Fruit fly (Drosophila melanogaster) whole organism, embryonic: Measurements from ENCODE around the gene BBIP1.

ENCODE experiments used
- Antp ChIP-seq: fragments of 200-800 bp; sonication (Bioruptor generic); optimal IDR thresholded peaks from 3 replicates; lab custom pipeline; 2016; ENCODE audit warnings: missing biosample characterization, missing genetic modification characterization
- CG10267 ChIP-seq: fragments of 200-800 bp; sonication (Bioruptor generic); optimal IDR thresholded peaks from 2 replicates; lab custom pipeline; 2018; ENCODE audit warnings: missing biosample characterization, mild to moderate bottlenecking, missing genetic modification characterization, moderate library complexity
- CG11456 ChIP-seq: fragments of 200-800 bp; sonication (Bioruptor generic); IDR thresholded peaks from 3 replicates; pipeline ENCODE4 v1.3.6; 2022; ENCODE audit warnings: missing biosample characterization, missing genetic modification characterization
- CG12104 ChIP-seq: fragments of 200-800 bp; sonication (Bioruptor generic); optimal IDR thresholded peaks from 3 replicates; lab custom pipeline; 2016; ENCODE audit warnings: missing biosample characterization, missing genetic modification characterization
- CG12299 ChIP-seq: fragments of 200-800 bp; sonication (Bioruptor generic); optimal IDR thresholded peaks from 2 replicates; lab custom pipeline; 2018; ENCODE audit warnings: missing biosample characterization, mild to moderate bottlenecking, missing genetic modification characterization
- CG13287 ChIP-seq: fragments of 200-800 bp; sonication (Bioruptor generic); IDR thresholded peaks from 2 replicates; pipeline ENCODE4 v1.3.6; 2022; ENCODE audit warnings: missing biosample characterization, missing genetic modification characterization; ENCODE audit not compliant: partially characterized antibody
- CG13894 ChIP-seq: fragments of 200-800 bp; sonication (Bioruptor generic); optimal IDR thresholded peaks from 3 replicates; lab custom pipeline; 2018; ENCODE audit warnings: missing biosample characterization, mild to moderate bottlenecking, missing genetic modification characterization, moderate library complexity
- CG14050 ChIP-seq: fragments of 200-800 bp; sonication (Bioruptor generic); IDR thresholded peaks from 3 replicates; pipeline ENCODE4 v1.3.6; 2022; ENCODE audit warnings: missing biosample characterization, missing genetic modification characterization
- CG16813 ChIP-seq: fragments of 200-800 bp; sonication (Bioruptor generic); IDR thresholded peaks from 3 replicates; pipeline ENCODE4 v1.3.6; 2022; ENCODE audit warnings: missing biosample characterization, missing genetic modification characterization; ENCODE audit not compliant: partially characterized antibody
- CG18619 ChIP-seq: fragments of 200-800 bp; sonication (Bioruptor generic); optimal IDR thresholded peaks from 3 replicates; lab custom pipeline; 2017; ENCODE audit warnings: missing biosample characterization, mild to moderate bottlenecking, missing genetic modification characterization
- CG2129 ChIP-seq: fragments of 200-800 bp; sonication (Bioruptor generic); IDR thresholded peaks from 2 replicates; pipeline ENCODE4 v1.3.6; 2022; ENCODE audit warnings: missing biosample characterization, missing genetic modification characterization; ENCODE audit not compliant: partially characterized antibody
- CG2202 ChIP-seq: fragments of 200-800 bp; sonication (Bioruptor generic); optimal IDR thresholded peaks from 2 replicates; lab custom pipeline; 2018; ENCODE audit warnings: missing biosample characterization, mild to moderate bottlenecking, missing genetic modification characterization
- CG2712 ChIP-seq: fragments of 200-800 bp; optimal IDR thresholded peaks from 3 replicates; lab custom pipeline; 2019; ENCODE audit warnings: missing biosample characterization, mild to moderate bottlenecking, missing genetic modification characterization, moderate library complexity
- CG31365 ChIP-seq: fragments of 200-800 bp; sonication (Bioruptor generic); optimal IDR thresholded peaks from 2 replicates; lab custom pipeline; 2018; ENCODE audit warnings: missing biosample characterization, mild to moderate bottlenecking, missing genetic modification characterization
- CG3847 ChIP-seq: fragments of 200-800 bp; sonication (Bioruptor generic); IDR thresholded peaks from 2 replicates; pipeline ENCODE4 v1.3.6; 2022; ENCODE audit warnings: missing biosample characterization, missing genetic modification characterization
- CG4707 ChIP-seq: fragments of 200-800 bp; sonication (Bioruptor generic); optimal IDR thresholded peaks from 2 replicates; lab custom pipeline; 2018; ENCODE audit warnings: missing biosample characterization, mild to moderate bottlenecking, missing genetic modification characterization, moderate library complexity
- CG4730 ChIP-seq: fragments of 200-800 bp; sonication (Bioruptor generic); IDR thresholded peaks from 2 replicates; pipeline ENCODE4 v1.3.6; 2022; ENCODE audit warnings: missing biosample characterization, missing genetic modification characterization
- CG6689 ChIP-seq: fragments of 200-800 bp; sonication (Bioruptor generic); IDR thresholded peaks from 2 replicates; pipeline ENCODE4 v1.3.6; 2022; ENCODE audit warnings: missing biosample characterization, missing genetic modification characterization
- CG8290 ChIP-seq, 3 experiments: fragments of 200-800 bp; sonication (Bioruptor generic); optimal IDR thresholded peaks; 2 replicates each; lab custom pipeline; 2016 to 2019; ENCODE audit warnings: missing biosample characterization in 3 of 3, missing genetic modification characterization in 3 of 3, mild to moderate bottlenecking in 2 of 3, moderate library complexity in 1 of 3
- CG8924 ChIP-seq: fragments of 200-800 bp; optimal IDR thresholded peaks from 3 replicates; lab custom pipeline; 2019; ENCODE audit warnings: missing biosample characterization, mild to moderate bottlenecking, missing genetic modification characterization, moderate library complexity
- Ets97D ChIP-seq: fragments of 200-800 bp; sonication (Bioruptor generic); optimal IDR thresholded peaks from 3 replicates; lab custom pipeline; 2016; ENCODE audit warnings: missing biosample characterization, missing genetic modification characterization
- Lim3 ChIP-seq: fragments of 200-800 bp; sonication (Bioruptor generic); IDR thresholded peaks from 2 replicates; pipeline ENCODE4 v1.3.6; 2022; ENCODE audit warnings: missing biosample characterization, missing genetic modification characterization
- NC2β ChIP-seq: fragments of 200-800 bp; sonication (Bioruptor generic); optimal IDR thresholded peaks from 2 replicates; lab custom pipeline; 2016; ENCODE audit warnings: missing biosample characterization, missing genetic modification characterization
- NFAT ChIP-seq: fragments of 200-800 bp; sonication (Bioruptor generic); IDR thresholded peaks from 2 replicates; pipeline ENCODE4 v1.3.6; 2022; ENCODE audit warnings: missing biosample characterization, missing genetic modification characterization
- Poxn ChIP-seq: fragments of 200-800 bp; sonication (Bioruptor generic); IDR thresholded peaks from 2 replicates; pipeline ENCODE4 v1.3.6; 2022; ENCODE audit warnings: missing biosample characterization, missing genetic modification characterization
- Spps ChIP-seq: fragments of 200-800 bp; sonication (Bioruptor generic); optimal IDR thresholded peaks from 2 replicates; lab custom pipeline; 2018; ENCODE audit warnings: missing biosample characterization, mild to moderate bottlenecking, missing genetic modification characterization
- Ssrp ChIP-seq: fragments of 200-800 bp; sonication (Bioruptor generic); optimal IDR thresholded peaks from 2 replicates; lab custom pipeline; 2018; ENCODE audit warnings: missing biosample characterization, mild to moderate bottlenecking, missing genetic modification characterization, moderate library complexity
- ase ChIP-seq: fragments of 200-800 bp; sonication (Bioruptor generic); IDR thresholded peaks from 3 replicates; pipeline ENCODE4 v1.3.6; 2022; ENCODE audit warnings: missing biosample characterization, missing genetic modification characterization
- cato ChIP-seq: fragments of 200-800 bp; sonication (Bioruptor generic); optimal IDR thresholded peaks from 2 replicates; lab custom pipeline; 2016; ENCODE audit warnings: missing biosample characterization, missing genetic modification characterization, borderline replicate concordance
- chn ChIP-seq: fragments of 200-800 bp; sonication (Bioruptor generic); optimal IDR thresholded peaks from 2 replicates; lab custom pipeline; 2016; ENCODE audit warnings: missing biosample characterization, missing genetic modification characterization
- fd102C ChIP-seq: fragments of 200-800 bp; sonication (Bioruptor generic); optimal IDR thresholded peaks from 2 replicates; lab custom pipeline; 2018; ENCODE audit warnings: missing biosample characterization, mild to moderate bottlenecking, missing genetic modification characterization, moderate library complexity
- fd64A ChIP-seq: fragments of 200-800 bp; sonication (Bioruptor generic); optimal IDR thresholded peaks from 3 replicates; lab custom pipeline; 2018; ENCODE audit warnings: missing biosample characterization, mild to moderate bottlenecking, missing genetic modification characterization
- ftz-f1 ChIP-seq: fragments of 200-800 bp; sonication (Bioruptor generic); optimal IDR thresholded peaks from 2 replicates; lab custom pipeline; 2016; ENCODE audit warnings: missing biosample characterization, missing genetic modification characterization
- gcm2 ChIP-seq: fragments of 200-800 bp; sonication (Bioruptor generic); optimal IDR thresholded peaks from 2 replicates; lab custom pipeline; 2016; ENCODE audit warnings: missing biosample characterization, missing genetic modification characterization
- grau ChIP-seq: fragments of 200-800 bp; optimal IDR thresholded peaks from 3 replicates; lab custom pipeline; 2019; ENCODE audit warnings: missing biosample characterization, mild to moderate bottlenecking, missing genetic modification characterization, moderate library complexity
- jumu ChIP-seq: fragments of 200-800 bp; sonication (Bioruptor generic); optimal IDR thresholded peaks from 3 replicates; lab custom pipeline; 2016; ENCODE audit warnings: missing biosample characterization, missing genetic modification characterization
- maf-S ChIP-seq: fragments of 200-800 bp; sonication (Bioruptor generic); optimal IDR thresholded peaks from 2 replicates; lab custom pipeline; 2016; ENCODE audit warnings: missing biosample characterization, missing genetic modification characterization
- p53 ChIP-seq: fragments of 200-800 bp; sonication (Bioruptor generic); optimal IDR thresholded peaks from 2 replicates; lab custom pipeline; 2016; ENCODE audit warnings: missing biosample characterization, missing genetic modification characterization
- pzg ChIP-seq: fragments of 200-800 bp; sonication (Bioruptor generic); optimal IDR thresholded peaks from 3 replicates; lab custom pipeline; 2018; ENCODE audit warnings: missing biosample characterization, mild to moderate bottlenecking, missing genetic modification characterization, moderate library complexity
- ro ChIP-seq: fragments of 200-800 bp; sonication (Bioruptor generic); IDR thresholded peaks from 2 replicates; pipeline ENCODE4 v1.3.6; 2022; ENCODE audit warnings: missing biosample characterization, missing genetic modification characterization
- sc ChIP-seq, 3 experiments: fragments of >200 bp in 2 of 3; fragments of 200-800 bp in 1 of 3; sonication (Bioruptor generic) in 1 of 3; optimal IDR thresholded peaks; 2 replicates in 2 of 3; 3 replicates in 1 of 3; lab custom pipeline; 2017; ENCODE audit warnings: mild to moderate bottlenecking in 1 of 3, missing biosample characterization in 1 of 3, missing genetic modification characterization in 1 of 3, missing genetic modification reagents in 1 of 3
- scrt ChIP-seq: fragments of 200-800 bp; sonication (Bioruptor generic); optimal IDR thresholded peaks from 2 replicates; lab custom pipeline; 2018; ENCODE audit warnings: missing biosample characterization, mild to moderate bottlenecking, missing genetic modification characterization, moderate library complexity
- sd ChIP-seq: fragments of 200-800 bp; sonication (Bioruptor generic); optimal IDR thresholded peaks from 3 replicates; lab custom pipeline; 2018; ENCODE audit warnings: missing biosample characterization, mild to moderate bottlenecking, missing genetic modification characterization, moderate library complexity
- sens-2 ChIP-seq: fragments of 200-800 bp; sonication (Bioruptor generic); IDR thresholded peaks from 2 replicates; pipeline ENCODE4 v1.3.6; 2022; ENCODE audit warnings: missing biosample characterization, missing genetic modification characterization
- sob ChIP-seq: fragments of 200-800 bp; sonication (Bioruptor generic); IDR thresholded peaks from 2 replicates; pipeline ENCODE4 v1.3.6; 2022; ENCODE audit warnings: missing biosample characterization, missing genetic modification characterization
- sqz ChIP-seq: fragments of 200-800 bp; sonication (Bioruptor generic); optimal IDR thresholded peaks from 3 replicates; lab custom pipeline; 2018; ENCODE audit warnings: missing biosample characterization, mild to moderate bottlenecking, missing genetic modification characterization
- tna ChIP-seq: fragments of 200-800 bp; sonication (Bioruptor generic); IDR thresholded peaks from 2 replicates; pipeline ENCODE4 v1.3.6; 2022; ENCODE audit warnings: missing biosample characterization, missing genetic modification characterization; ENCODE audit not compliant: partially characterized antibody
- wor ChIP-seq: fragments of 200-800 bp; sonication (Bioruptor generic); IDR thresholded peaks from 2 replicates; pipeline ENCODE4 v1.3.6; 2022; ENCODE audit warnings: missing biosample characterization, missing genetic modification characterization
- zen2 ChIP-seq: fragments of 200-800 bp; sonication (Bioruptor generic); IDR thresholded peaks from 3 replicates; pipeline ENCODE4 v1.3.6; 2022; ENCODE audit warnings: missing biosample characterization, missing genetic modification characterization; ENCODE audit not compliant: partially characterized antibody

The BBIP1 gene

dm6 chr3R:9399951-9400392 is 4.2 kb upstream of the BBIP1 start, which contains the start of gene CG34117 (continued):
- peak; percentile 50 for TF ChIP-seq CG2202 (tag; lab: Kevin White, UChicago)
- TF ChIP-seq CG12299 (tag; lab: Kevin White, UChicago) = peak; percentile 83
- TF ChIP-seq sqz (GFP tag; lab: Kevin White, UChicago) = peak; percentile 58
- TF ChIP-seq ro (GFP tag; lab: Robert Waterston, UW) = no peak; the same call in 1 of the 2 replicates
- TF ChIP-seq CG2129 = no peak
- peak; percentile 74 for TF ChIP-seq Ssrp (tag; lab: Kevin White, UChicago)
- peak; percentile 67 for TF ChIP-seq Spps (tag; lab: Kevin White, UChicago)
- no peak for TF ChIP-seq sc (optimal IDR thresholded peaks at IDR 0.05; lab: Kevin White, UChicago)
- peak; percentile 58 for TF ChIP-seq sc (GFP tag; optimal IDR thresholded peaks at IDR 0.05; lab: Kevin White, UChicago)
- TF ChIP-seq ftz-f1 = no peak
- TF ChIP-seq Ets97D (GFP tag; lab: Kevin White, UChicago) = peak; percentile 41
- TF ChIP-seq grau (tag; lab: Kevin White, UChicago) = peak; percentile 100
- peak; percentile 45 for TF ChIP-seq Antp (GFP tag; lab: Kevin White, UChicago)
- peak; percentile 54 for TF ChIP-seq CG8290 (GFP tag; optimal IDR thresholded peaks at IDR 0.05; lab: Kevin White, UChicago)
- peak in 1 of 2 experiments; percentile 79 for TF ChIP-seq CG8290 (tag; optimal IDR thresholded peaks at IDR 0.05; lab: Kevin White, UChicago)
- peak; percentile 26; the same call in 1 of the 2 replicates for TF ChIP-seq wor (GFP tag; lab: Robert Waterston, UW)
- no peak for TF ChIP-seq p53 (GFP tag; lab: Kevin White, UChicago)
- no peak for TF ChIP-seq gcm2
- peak; percentile 81 for TF ChIP-seq CG3847 (GFP tag; lab: Robert Waterston, UW)
- peak; percentile 38 for TF ChIP-seq chn (GFP tag; lab: Kevin White, UChicago)
- TF ChIP-seq CG4707 (GFP tag; lab: Kevin White, UChicago) = peak; percentile 18
- peak; percentile 92 for TF ChIP-seq CG11456
- TF ChIP-seq CG10267 (tag; lab: Kevin White, UChicago) = peak; percentile 85
- TF ChIP-seq sd = peak; percentile 89
- TF ChIP-seq jumu (GFP tag; lab: Kevin White, UChicago) = peak; percentile 25
- peak; percentile 12; the same call in 1 of the 2 replicates for TF ChIP-seq Poxn
- peak; percentile 76 for TF ChIP-seq CG6689 (GFP tag; lab: Robert Waterston, UW)
- TF ChIP-seq fd64A (GFP tag; lab: Kevin White, UChicago) = no peak
- TF ChIP-seq NFAT (GFP tag; lab: Robert Waterston, UW) = peak; percentile 89
- TF ChIP-seq fd102C = peak; percentile 68
- TF ChIP-seq zen2 (GFP tag; lab: Robert Waterston, UW) = no peak
- TF ChIP-seq pzg = peak; percentile 50
- TF ChIP-seq CG8924 (tag; lab: Kevin White, UChicago) = peak; percentile 88
- 0 out of 2 replicates have a peak, but pooled peaks have one; percentile 46 for TF ChIP-seq sens-2 (GFP tag; lab: Robert Waterston, UW)
- no peak for TF ChIP-seq Lim3
- peak; percentile 32 for TF ChIP-seq cato
- peak; percentile 71; the same call in 1 of the 2 replicates for TF ChIP-seq CG4730 (GFP tag; lab: Robert Waterston, UW)
- TF ChIP-seq CG13894 (tag; lab: Kevin White, UChicago) = peak; percentile 85
- peak; percentile 87 for TF ChIP-seq sob (GFP tag; lab: Robert Waterston, UW)
- peak; percentile 56 for TF ChIP-seq CG13287 (GFP tag; lab: Robert Waterston, UW)
- peak; percentile 64 for TF ChIP-seq CG18619 (GFP tag; lab: Kevin White, UChicago)
- TF ChIP-seq maf-S = peak; percentile 50
- TF ChIP-seq CG16813 = no peak
- peak; percentile 27 for TF ChIP-seq NC2β
- peak; percentile 75 for TF ChIP-seq CG14050 (GFP tag; lab: Robert Waterston, UW)
- TF ChIP-seq tna (GFP tag; lab: Robert Waterston, UW) = no peak
- no peak for TF ChIP-seq CG31365 (tag; lab: Kevin White, UChicago)
- TF ChIP-seq scrt (GFP tag; lab: Kevin White, UChicago) = peak; percentile 73
- TF ChIP-seq CG12104 (GFP tag; lab: Kevin White, UChicago) = peak; percentile 59
- peak; percentile 69; the same call in 2 of the 3 replicates for TF ChIP-seq ase (GFP tag; lab: Robert Waterston, UW)
- TF ChIP-seq CG2712 (tag; lab: Kevin White, UChicago) = peak; percentile 88
